Worm (Caenorhabditis elegans): ENCODE data around the gene F13A2.1.

ce11 chrV:4418116-4418515 is 35.9 kb upstream of the F13A2.1 start, which contains the start of gene Y47D7A.6:
- no peak for TF ChIP-seq elt-3 (tag; optimal IDR thresholded peaks at IDR 0.05)
- TF ChIP-seq crh-2 (tag; optimal IDR thresholded peaks at IDR 0.05): no peak
- no peak for TF ChIP-seq peb-1 (tag; optimal IDR thresholded peaks at IDR 0.05)
- no peak for TF ChIP-seq zag-1 (tag; optimal IDR thresholded peaks at IDR 0.05)
- no peak for TF ChIP-seq elt-1 (tag; optimal IDR thresholded peaks at IDR 0.05)
- TF ChIP-seq unc-39 (tag; optimal IDR thresholded peaks at IDR 0.05): no peak
- no peak for TF ChIP-seq nhr-77 (tag; optimal IDR thresholded peaks at IDR 0.05)
- TF ChIP-seq gmeb-1 (tag; optimal IDR thresholded peaks at IDR 0.05): no peak
- TF ChIP-seq snpc-4 (tag; optimal IDR thresholded peaks at IDR 0.05): no peak
- TF ChIP-seq ztf-11 (tag; optimal IDR thresholded peaks at IDR 0.05): no peak

All from whole organism, L2 larva.